Worm (Caenorhabditis elegans) whole organism, late embryonic: Measurements from ENCODE around the gene str-96.

Experiments used
- K02D7.2 ChIP-seq: sonication (generic microtip); optimal IDR thresholded peaks from 2 replicates; lab custom pipeline; 2017; ENCODE audit warnings: mild to moderate bottlenecking, missing genetic modification characterization, missing compliant biosample characterization
- dmd-4 ChIP-seq: sonication (generic microtip); optimal IDR thresholded peaks from 2 replicates; lab custom pipeline; 2016; ENCODE audit warnings: borderline replicate concordance, missing genetic modification characterization, missing compliant biosample characterization
- ets-4 ChIP-seq: sonication (generic microtip); optimal IDR thresholded peaks from 2 replicates; lab custom pipeline; 2016; ENCODE audit warnings: missing genetic modification characterization, missing compliant biosample characterization
- fkh-10 ChIP-seq: fragments of 150-350 bp; optimal IDR thresholded peaks from 2 replicates; lab custom pipeline; 2014; ENCODE audit warnings: missing biosample characterization, missing genetic modification reagents, missing genetic modification characterization
- pha-2 ChIP-seq: sonication (generic microtip); optimal IDR thresholded peaks from 2 replicates; lab custom pipeline; 2017; ENCODE audit warnings: mild to moderate bottlenecking, missing genetic modification characterization, missing compliant biosample characterization
- pqm-1 ChIP-seq: sonication (generic microtip); optimal IDR thresholded peaks from 2 replicates; lab custom pipeline; 2016; ENCODE audit warnings: missing genetic modification characterization, missing compliant biosample characterization

DNA sequence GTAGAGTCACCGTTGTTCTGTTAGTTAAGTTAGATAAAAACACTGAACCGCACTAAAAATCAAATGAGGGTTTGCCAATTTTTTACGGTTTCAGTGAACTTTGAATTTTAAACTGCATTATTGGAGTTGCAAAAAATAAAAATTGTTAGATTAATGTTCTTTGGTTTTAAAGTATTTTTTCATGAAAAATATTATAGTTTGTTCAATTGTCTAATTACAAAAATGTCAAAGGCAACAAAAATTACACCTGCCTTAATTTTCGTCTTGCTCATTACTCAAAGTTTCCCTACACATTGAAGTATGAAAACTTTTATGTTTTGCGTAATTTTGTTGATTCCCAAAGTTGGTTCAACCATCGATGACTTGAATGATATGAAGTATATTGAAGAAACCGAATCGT lies 17.0 kb upstream of the str-96 start, which contains the start of gene irld-62:
- TF ChIP-seq ets-4 (no peak), dmd-4 (tag; lab: Kevin White, UChicago) (no peak), fkh-10 (GFP tag; lab: Kevin White, UChicago) (no peak), pha-2 (tag; lab: Kevin White, UChicago) (no peak), pqm-1 (no peak), K02D7.2 (tag; lab: Kevin White, UChicago) (no peak)
